Worm (Caenorhabditis elegans): ENCODE data around the gene Y67H2A.10.

Y67H2A.10 gene

DNA sequence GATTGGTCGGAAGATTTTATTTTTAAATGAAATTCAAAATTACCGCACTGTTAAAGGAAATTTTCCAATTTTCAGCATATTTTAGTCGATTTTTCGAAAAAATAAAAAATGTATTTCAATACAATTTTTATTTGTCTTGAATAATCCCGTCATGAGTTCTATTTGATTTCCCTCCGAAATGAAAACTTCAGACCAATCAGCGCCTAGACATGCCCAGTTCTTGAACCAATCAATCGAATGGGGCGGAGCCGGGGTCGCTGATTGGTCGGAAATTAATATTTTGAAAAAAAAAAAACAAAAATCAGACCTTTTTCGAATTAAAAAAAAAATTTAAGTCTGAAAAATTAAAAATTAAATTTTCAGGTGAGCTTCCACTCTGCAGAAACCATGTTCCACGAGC is 20.3 kb upstream of the Y67H2A.10 start:
- no peak for TF ChIP-seq B0310.2 (tag; optimal IDR thresholded peaks at IDR 0.05)
- TF ChIP-seq ceh-36 (tag; optimal IDR thresholded peaks at IDR 0.05) = no peak
- TF ChIP-seq F13C5.2 (tag; optimal IDR thresholded peaks at IDR 0.05) = no peak
- TF ChIP-seq aly-1 (tag; optimal IDR thresholded peaks at IDR 0.05) = no peak
- no peak for TF ChIP-seq ama-1 (optimal IDR thresholded peaks at IDR 0.05)
- no peak for TF ChIP-seq tbx-37 (GFP tag; conservative IDR thresholded peaks at IDR 0.05)
- no peak for TF ChIP-seq ceh-13 (GFP tag; optimal IDR thresholded peaks at IDR 0.05)
- no peak for TF ChIP-seq tbx-11 (GFP tag; IDR thresholded peaks at IDR 0.05)
- no peak for TF ChIP-seq tra-4 (tag; optimal IDR thresholded peaks at IDR 0.05)
- no peak for TF ChIP-seq scrt-1 (GFP tag; IDR thresholded peaks at IDR 0.05)

- TF ChIP-seq tra-4 (tag; optimal IDR thresholded peaks at IDR 0.05) (no peak), F13C5.2 (tag; optimal IDR thresholded peaks at IDR 0.05) (no peak), ceh-13 (GFP tag; optimal IDR thresholded peaks at IDR 0.05) (no peak), hmbx-1 (tag; optimal IDR thresholded peaks at IDR 0.05) (no peak), ama-1 (optimal IDR thresholded peaks at IDR 0.05) (no peak), scrt-1 (GFP tag; IDR thresholded peaks at IDR 0.05) (no peak)
Observed at ce11 chrIV:13304786-13305185, 15.5 kb upstream of the Y67H2A.10 start.

ce11 chrIV:13303442-13303841 is 14.1 kb upstream of the Y67H2A.10 start, which contains the start of gene Y67H2A.7:
Y67H2A.7 (plus strand) TSS chrIV:13303742.
- no peak for TF ChIP-seq hnd-1 (tag; optimal IDR thresholded peaks at IDR 0.05)
- no peak for TF ChIP-seq B0310.2 (tag; optimal IDR thresholded peaks at IDR 0.05)
- TF ChIP-seq sea-1 (GFP tag; conservative IDR thresholded peaks at IDR 0.05) = no peak
- TF ChIP-seq F13C5.2 (tag; optimal IDR thresholded peaks at IDR 0.05) = no peak
- no peak for TF ChIP-seq tbx-37 (GFP tag; conservative IDR thresholded peaks at IDR 0.05)
- TF ChIP-seq pes-1 (GFP tag; IDR thresholded peaks at IDR 0.05) = no peak
- TF ChIP-seq scrt-1 (GFP tag; IDR thresholded peaks at IDR 0.05) = no peak
- TF ChIP-seq flt-1 (GFP tag; IDR thresholded peaks at IDR 0.05) = no peak
- TF ChIP-seq ceh-36 (tag; optimal IDR thresholded peaks at IDR 0.05) = no peak
- TF ChIP-seq hmg-4 (GFP tag; optimal IDR thresholded peaks at IDR 0.05) = no peak
- TF ChIP-seq aly-1 (tag; optimal IDR thresholded peaks at IDR 0.05) = no peak
- TF ChIP-seq hmbx-1 (tag; optimal IDR thresholded peaks at IDR 0.05) = no peak
- no peak for TF ChIP-seq tra-4 (tag; optimal IDR thresholded peaks at IDR 0.05)
- TF ChIP-seq tbx-11 (GFP tag; IDR thresholded peaks at IDR 0.05) = no peak
- TF ChIP-seq ets-7 (tag; optimal IDR thresholded peaks at IDR 0.05) = no peak
- TF ChIP-seq ama-1 (optimal IDR thresholded peaks at IDR 0.05) = no peak
- TF ChIP-seq ceh-13 (GFP tag; optimal IDR thresholded peaks at IDR 0.05) = no peak

DNA sequence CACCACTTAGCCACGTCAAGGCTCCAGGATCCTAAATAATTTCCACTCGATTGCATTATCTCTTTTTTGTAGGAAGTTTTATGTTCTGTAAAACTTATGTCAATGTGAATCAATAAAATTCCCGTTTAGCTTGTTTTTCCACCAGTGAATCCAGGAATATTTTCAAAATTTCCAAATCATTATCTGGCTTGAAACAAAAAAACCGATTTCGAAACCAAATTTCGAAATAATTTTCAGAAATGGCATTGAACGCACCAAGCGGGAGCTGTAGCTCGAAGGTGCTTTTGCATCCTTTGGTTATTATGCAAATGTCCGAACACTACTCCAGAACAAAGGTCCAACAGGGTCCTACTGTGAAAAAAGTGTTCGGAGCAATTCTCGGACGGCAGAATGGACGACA is 11.3 kb upstream of the Y67H2A.10 start, which contains the start of gene csn-6:
csn-6 (plus strand) TSS at position 234 of the 400 bp plus-strand sequence.
- TF ChIP-seq ceh-36 (tag; optimal IDR thresholded peaks at IDR 0.05) (no peak), tbx-37 (GFP tag; conservative IDR thresholded peaks at IDR 0.05) (no peak), scrt-1 (GFP tag; IDR thresholded peaks at IDR 0.05) (no peak), hmg-4 (GFP tag; optimal IDR thresholded peaks at IDR 0.05) (no peak), hmbx-1 (tag; optimal IDR thresholded peaks at IDR 0.05) (no peak), pes-1 (GFP tag; IDR thresholded peaks at IDR 0.05) (no peak), F13C5.2 (tag; optimal IDR thresholded peaks at IDR 0.05) (no peak), ama-1 (optimal IDR thresholded peaks at IDR 0.05) (no peak), hnd-1 (tag; optimal IDR thresholded peaks at IDR 0.05) (no peak), sea-1 (GFP tag; conservative IDR thresholded peaks at IDR 0.05) (no peak), tbx-11 (GFP tag; IDR thresholded peaks at IDR 0.05) (no peak), aly-1 (tag; optimal IDR thresholded peaks at IDR 0.05) (no peak), ceh-13 (GFP tag; optimal IDR thresholded peaks at IDR 0.05) (no peak)

DNA sequence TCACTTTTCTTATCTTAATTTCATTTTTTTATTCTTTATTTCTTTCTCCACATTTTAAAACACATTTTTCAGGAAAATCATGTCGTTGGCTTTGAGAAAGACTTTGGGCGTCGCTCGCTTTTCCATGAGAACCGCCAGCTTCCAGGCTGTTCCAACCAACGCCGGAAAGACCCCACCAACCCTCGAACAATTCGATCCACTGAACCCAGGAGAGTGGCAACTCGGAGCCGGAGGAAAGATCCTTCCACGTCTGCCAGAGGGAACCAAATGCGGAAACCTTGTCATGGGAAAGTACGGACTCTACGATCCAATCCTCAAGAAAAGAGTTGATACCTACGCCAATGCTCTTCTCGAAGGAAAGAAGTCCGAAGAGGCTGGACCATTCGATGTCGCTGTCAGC is 10.8 kb upstream of the Y67H2A.10 start, which contains the start of gene kdp-1:
kdp-1 (plus strand) TSS at position 80 of the 400 bp plus-strand sequence.
- TF ChIP-seq F13C5.2 (tag; optimal IDR thresholded peaks at IDR 0.05) = no peak
- TF ChIP-seq hmbx-1 (tag; optimal IDR thresholded peaks at IDR 0.05) = no peak
- no peak for TF ChIP-seq sea-1 (GFP tag; conservative IDR thresholded peaks at IDR 0.05)
- TF ChIP-seq B0310.2 (tag; optimal IDR thresholded peaks at IDR 0.05) = no peak
- no peak for TF ChIP-seq ets-7 (tag; optimal IDR thresholded peaks at IDR 0.05)
- no peak for TF ChIP-seq scrt-1 (GFP tag; IDR thresholded peaks at IDR 0.05)
- no peak for TF ChIP-seq flt-1 (GFP tag; IDR thresholded peaks at IDR 0.05)
- no peak for TF ChIP-seq tbx-37 (GFP tag; conservative IDR thresholded peaks at IDR 0.05)
- TF ChIP-seq ama-1 (optimal IDR thresholded peaks at IDR 0.05) = no peak
- no peak for TF ChIP-seq ceh-13 (GFP tag; optimal IDR thresholded peaks at IDR 0.05)
- no peak for TF ChIP-seq aly-1 (tag; optimal IDR thresholded peaks at IDR 0.05)
- TF ChIP-seq ceh-36 (tag; optimal IDR thresholded peaks at IDR 0.05) = no peak
- no peak for TF ChIP-seq hmg-4 (GFP tag; optimal IDR thresholded peaks at IDR 0.05)

ce11 chrIV:13299648-13300047 is 10.3 kb upstream of the Y67H2A.10 start:
- TF ChIP-seq sea-1 (GFP tag; conservative IDR thresholded peaks at IDR 0.05) = no peak
- TF ChIP-seq ceh-13 (GFP tag; optimal IDR thresholded peaks at IDR 0.05) = no peak

ce11 chrIV:13297746-13298145 is 8.4 kb upstream of the Y67H2A.10 start, which contains the start of the genes Y67H2A.2 and micu-1:
Y67H2A.2 (minus strand) TSS chrIV:13297819.
micu-1 (plus strand) TSS chrIV:13297926.
- TF ChIP-seq ets-7 (tag; optimal IDR thresholded peaks at IDR 0.05) = no peak
- no peak for TF ChIP-seq tra-4 (tag; optimal IDR thresholded peaks at IDR 0.05)
- TF ChIP-seq flt-1 (GFP tag; IDR thresholded peaks at IDR 0.05) = 0 out of 2 replicates have a peak, but pooled peaks have one; percentile 32
- no peak for TF ChIP-seq pes-1 (GFP tag; IDR thresholded peaks at IDR 0.05)
- TF ChIP-seq scrt-1 (GFP tag; IDR thresholded peaks at IDR 0.05) = no peak
- TF ChIP-seq B0310.2 (tag; optimal IDR thresholded peaks at IDR 0.05) = no peak
- no peak for TF ChIP-seq aly-1 (tag; optimal IDR thresholded peaks at IDR 0.05)
- peak; percentile 20 for TF ChIP-seq F13C5.2 (tag; optimal IDR thresholded peaks at IDR 0.05)
- TF ChIP-seq tbx-37 (GFP tag; conservative IDR thresholded peaks at IDR 0.05) = no peak
- no peak for TF ChIP-seq hmg-4 (GFP tag; optimal IDR thresholded peaks at IDR 0.05)
- TF ChIP-seq ceh-13 (GFP tag; optimal IDR thresholded peaks at IDR 0.05) = no peak
- TF ChIP-seq ceh-36 (tag; optimal IDR thresholded peaks at IDR 0.05) = no peak

DNA sequence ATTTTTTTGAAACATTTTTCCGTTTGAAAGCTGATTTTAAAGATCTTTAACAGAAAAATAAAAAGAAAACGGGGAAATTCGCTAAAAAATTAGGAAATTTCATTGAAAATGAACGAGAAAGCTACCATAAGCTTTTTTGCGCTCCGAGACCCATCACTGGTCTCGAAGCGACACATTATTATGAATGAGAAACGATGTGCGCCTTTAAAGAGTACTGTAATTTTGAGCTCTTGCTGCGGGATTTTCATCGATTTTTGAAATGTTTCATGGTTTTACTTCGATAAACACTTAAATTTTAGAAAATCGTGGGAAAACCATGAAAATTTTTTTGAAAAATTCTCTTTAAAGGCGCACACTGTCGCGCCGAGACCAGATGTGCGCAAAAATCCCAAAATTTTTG is 935 bp upstream of the Y67H2A.10 start:
- no peak for TF ChIP-seq ets-7 (tag; optimal IDR thresholded peaks at IDR 0.05)
- no peak for TF ChIP-seq B0310.2 (tag; optimal IDR thresholded peaks at IDR 0.05)
- no peak for TF ChIP-seq flt-1 (GFP tag; IDR thresholded peaks at IDR 0.05)
- TF ChIP-seq ceh-13 (GFP tag; optimal IDR thresholded peaks at IDR 0.05) = no peak
- no peak for TF ChIP-seq F13C5.2 (tag; optimal IDR thresholded peaks at IDR 0.05)
- no peak for TF ChIP-seq hnd-1 (tag; optimal IDR thresholded peaks at IDR 0.05)
- no peak for TF ChIP-seq sea-1 (GFP tag; conservative IDR thresholded peaks at IDR 0.05)
- no peak for TF ChIP-seq tbx-37 (GFP tag; conservative IDR thresholded peaks at IDR 0.05)
- no peak for TF ChIP-seq scrt-1 (GFP tag; IDR thresholded peaks at IDR 0.05)
- TF ChIP-seq hmg-4 (GFP tag; optimal IDR thresholded peaks at IDR 0.05) = no peak
- TF ChIP-seq hmbx-1 (tag; optimal IDR thresholded peaks at IDR 0.05) = no peak
- TF ChIP-seq aly-1 (tag; optimal IDR thresholded peaks at IDR 0.05) = no peak
- TF ChIP-seq tra-4 (tag; optimal IDR thresholded peaks at IDR 0.05) = no peak
- no peak for TF ChIP-seq tbx-11 (GFP tag; IDR thresholded peaks at IDR 0.05)
- no peak for TF ChIP-seq ama-1 (optimal IDR thresholded peaks at IDR 0.05)
- no peak for TF ChIP-seq pes-1 (GFP tag; IDR thresholded peaks at IDR 0.05)
- TF ChIP-seq ceh-36 (tag; optimal IDR thresholded peaks at IDR 0.05) = no peak
